Worm (Caenorhabditis elegans) whole organism, mixed stage, embryonic: ENCODE data around the gene F42A9.6.

Source experiments
- ceh-83 ChIP-seq: fragments of 200-800 bp; sonication (Bioruptor generic); optimal IDR thresholded peaks from 2 replicates; lab custom pipeline; 2018; ENCODE audit warnings: mild to moderate bottlenecking, missing genetic modification characterization, missing compliant biosample characterization
- pha-4 ChIP-seq: fragments of 150-350 bp; optimal IDR thresholded peaks from 2 replicates; lab custom pipeline; 2018; ENCODE audit warnings: missing biosample characterization, missing genetic modification reagents, missing genetic modification characterization
- snpc-4 ChIP-seq: fragments of 150-350 bp; optimal IDR thresholded peaks from 2 replicates; lab custom pipeline; 2014; ENCODE audit warnings: missing biosample characterization, missing genetic modification characterization

DNA sequence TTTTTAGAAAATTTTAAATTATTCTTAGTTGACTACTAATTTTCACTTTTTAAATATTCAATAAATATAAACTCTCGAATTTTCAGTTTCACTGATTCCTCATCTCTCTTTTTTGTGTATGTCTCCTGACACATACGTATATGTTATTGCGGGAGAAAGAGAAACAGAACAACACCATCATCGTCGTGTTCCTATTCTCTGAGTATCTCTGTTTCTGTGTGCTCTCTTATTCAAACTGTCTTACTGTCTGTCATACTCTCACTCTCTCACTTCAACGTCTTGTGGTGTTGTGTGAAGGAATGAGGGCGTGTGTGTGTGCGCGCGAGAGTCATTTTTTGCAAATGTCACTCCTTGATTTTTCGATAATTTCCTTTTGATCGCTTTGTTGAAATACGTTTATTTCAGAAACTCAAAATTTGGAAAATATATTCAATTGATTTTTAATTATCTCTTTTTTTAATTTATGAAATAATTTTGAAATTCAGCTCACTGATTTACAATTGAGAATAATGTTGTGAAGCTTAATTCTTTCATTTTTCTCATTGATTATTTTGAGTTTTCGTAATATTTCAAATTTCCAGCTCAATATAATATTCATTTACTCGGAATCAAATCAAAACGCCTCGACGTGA, 11.2 kb downstream of the F42A9.6 start, which contains the start of gene lin-49:
- TF ChIP-seq snpc-4 (no peak), pha-4 (tag; lab: Kevin White, UChicago) (peak; percentile 46), ceh-83 (no peak)
